Worm (Caenorhabditis elegans) whole organism, mixed stage, embryonic: Measurements from ENCODE around the gene ZK686.2.

Experiments
- drap-1 ChIP-seq: fragments of 200-800 bp; sonication (Bioruptor generic); optimal IDR thresholded peaks from 3 replicates; lab custom pipeline; 2018; ENCODE audit warnings: mild to moderate bottlenecking, missing genetic modification characterization, missing compliant biosample characterization
- flh-1 ChIP-seq: fragments of 200-800 bp; sonication (Bioruptor generic); optimal IDR thresholded peaks from 2 replicates; lab custom pipeline; 2018; ENCODE audit warnings: mild to moderate bottlenecking, missing genetic modification characterization, moderate library complexity, missing compliant biosample characterization
- lin-13 ChIP-seq: fragments of 150-350 bp; optimal IDR thresholded peaks from 2 replicates; lab custom pipeline; 2014; ENCODE audit warnings: missing biosample characterization, missing genetic modification characterization
- mep-1 ChIP-seq: fragments of 150-350 bp; optimal IDR thresholded peaks from 2 replicates; lab custom pipeline; 2017; ENCODE audit warnings: missing biosample characterization, missing genetic modification reagents, missing genetic modification characterization, inconsistent platforms
- pha-4 ChIP-seq: fragments of 150-350 bp; optimal IDR thresholded peaks from 2 replicates; lab custom pipeline; 2018; ENCODE audit warnings: missing biosample characterization, missing genetic modification reagents, missing genetic modification characterization
- unc-39 ChIP-seq: fragments of 150-350 bp; optimal IDR thresholded peaks from 2 replicates; lab custom pipeline; 2014; ENCODE audit warnings: missing biosample characterization, missing genetic modification characterization
- unc-62 ChIP-seq: fragments of 150-350 bp; optimal IDR thresholded peaks from 2 replicates; lab custom pipeline; 2014; ENCODE audit warnings: missing biosample characterization, missing genetic modification reagents, missing genetic modification characterization
- zip-8 ChIP-seq: fragments of 150-350 bp; optimal IDR thresholded peaks from 2 replicates; lab custom pipeline; 2014; ENCODE audit warnings: missing biosample characterization, missing genetic modification characterization

- TF ChIP-seq unc-62 (GFP tag; lab: Kevin White, UChicago) (no peak), zip-8 (tag; lab: Kevin White, UChicago) (no peak), pha-4 (tag; lab: Kevin White, UChicago) (no peak), flh-1 (GFP tag; lab: Kevin White, UChicago) (no peak), drap-1 (GFP tag; lab: Kevin White, UChicago) (no peak), unc-39 (tag; lab: Kevin White, UChicago) (no peak), lin-13 (tag; lab: Kevin White, UChicago) (no peak), mep-1 (no peak)
These were observed 43.2 kb upstream of the ZK686.2 start for ce11 chrIII:7809033-7809432.
